Worm (Caenorhabditis elegans): Measurements from ENCODE around the gene npax-2.

The npax-2 gene

DNA sequence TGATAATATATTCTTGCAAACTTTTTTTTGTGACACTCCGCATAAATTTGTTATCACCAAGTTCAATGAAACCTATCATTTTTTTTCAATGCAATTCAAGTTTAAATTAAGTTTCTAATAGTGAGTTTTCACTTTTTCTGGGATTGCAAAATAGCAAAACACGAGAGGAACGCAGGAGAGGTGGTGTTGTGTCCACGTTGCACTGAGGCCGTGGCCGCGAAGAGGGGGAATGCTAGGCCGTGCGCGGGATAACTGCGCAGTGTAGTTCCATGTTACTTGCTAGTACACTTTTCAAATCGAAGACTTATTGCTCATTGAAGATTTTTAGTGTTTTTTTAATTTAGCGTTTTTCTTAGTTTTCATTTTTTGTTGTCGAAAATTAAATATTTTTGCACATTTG lies 41.7 kb downstream of the npax-2 start:
- TF ChIP-seq ceh-45 (GFP tag; IDR thresholded peaks at IDR 0.05) (no peak), ceh-2 (tag; optimal IDR thresholded peaks at IDR 0.05) (peak; percentile 26), ref-2 (tag; optimal IDR thresholded peaks at IDR 0.05) (peak; percentile 43), elt-2 (tag; optimal IDR thresholded peaks at IDR 0.05) (peak; percentile 21), tbx-7 (tag; optimal IDR thresholded peaks at IDR 0.05) (peak; percentile 44), tbx-2 (tag; optimal IDR thresholded peaks at IDR 0.05) (peak; percentile 58), C08G9.2 (tag; optimal IDR thresholded peaks at IDR 0.05) (peak; percentile 65), ceh-31 (tag; optimal IDR thresholded peaks at IDR 0.05) (peak; percentile 57), gmeb-2 (tag; optimal IDR thresholded peaks at IDR 0.05) (no peak)

- TF ChIP-seq elt-2 (tag; optimal IDR thresholded peaks at IDR 0.05), result peak; percentile 35
- no peak for TF ChIP-seq dve-1 (tag; optimal IDR thresholded peaks at IDR 0.05)
Observed at ce11 chrX:2107414-2107813, 42.5 kb downstream of the npax-2 start.

ce11 chrX:2105310-2105709 lies 44.6 kb downstream of the npax-2 start, which contains the start of gene F53B1.3:
Gene F53B1.3, plus strand, starts transcription at chrX:2105610.
- TF ChIP-seq ahr-1 (tag; optimal IDR thresholded peaks at IDR 0.05) (no peak), che-1 (tag; optimal IDR thresholded peaks at IDR 0.05) (no peak), C38D4.7 (GFP tag; optimal IDR thresholded peaks at IDR 0.05) (no peak), madf-2 (tag; optimal IDR thresholded peaks at IDR 0.05) (no peak), pros-1 (tag; optimal IDR thresholded peaks at IDR 0.05) (no peak), F13H6.1 (tag; optimal IDR thresholded peaks at IDR 0.05) (no peak), ceh-30 (tag; optimal IDR thresholded peaks at IDR 0.05) (no peak), ceh-45 (GFP tag; IDR thresholded peaks at IDR 0.05) (no peak), Y22D7AL.16 (tag; optimal IDR thresholded peaks at IDR 0.05) (no peak), ztf-16 (tag; optimal IDR thresholded peaks at IDR 0.05) (no peak), ceh-14 (tag; optimal IDR thresholded peaks at IDR 0.05) (no peak), ceh-48 (tag; optimal IDR thresholded peaks at IDR 0.05) (no peak), odd-2 (tag; optimal IDR thresholded peaks at IDR 0.05) (no peak)

DNA sequence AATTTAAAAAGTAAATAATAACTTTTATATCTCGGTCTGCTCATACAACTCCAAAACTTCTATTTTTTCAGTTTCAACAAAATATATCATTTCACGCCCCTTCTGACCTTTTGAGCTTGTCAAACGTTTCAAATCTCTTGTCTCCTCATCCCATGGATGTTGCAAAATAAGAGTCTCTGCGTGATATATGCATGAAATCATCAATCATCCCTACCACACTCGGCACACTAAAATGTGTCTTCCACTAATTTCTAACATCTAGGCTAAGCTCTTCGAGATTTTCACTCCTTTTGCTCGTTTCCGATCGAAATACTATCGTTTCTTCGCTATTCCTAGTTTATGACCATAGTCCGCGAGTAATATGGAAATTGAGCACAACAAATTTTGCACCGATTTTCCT lies 50.9 kb downstream of the npax-2 start:
- TF ChIP-seq hlh-6 (tag; optimal IDR thresholded peaks at IDR 0.05) (no peak), nfya-1 (tag; optimal IDR thresholded peaks at IDR 0.05) (no peak), ahr-1 (tag; optimal IDR thresholded peaks at IDR 0.05) (no peak), ama-1 (optimal IDR thresholded peaks at IDR 0.05) (no peak), F13H6.1 (tag; optimal IDR thresholded peaks at IDR 0.05) (no peak), zip-5 (tag; optimal IDR thresholded peaks at IDR 0.05) (no peak), pros-1 (tag; optimal IDR thresholded peaks at IDR 0.05) (no peak), odd-2 (tag; optimal IDR thresholded peaks at IDR 0.05) (no peak), T23F11.4 (GFP tag; optimal IDR thresholded peaks at IDR 0.05) (no peak), ceh-34 (tag; optimal IDR thresholded peaks at IDR 0.05) (no peak), ref-2 (tag; optimal IDR thresholded peaks at IDR 0.05) (no peak), hlh-30 (tag; optimal IDR thresholded peaks at IDR 0.05; ENCODE audit: insufficient read depth) (no peak), syd-9 (tag; optimal IDR thresholded peaks at IDR 0.05) (no peak), che-1 (tag; optimal IDR thresholded peaks at IDR 0.05) (no peak), ceh-48 (tag; optimal IDR thresholded peaks at IDR 0.05) (no peak), pqm-1 (tag; optimal IDR thresholded peaks at IDR 0.05) (no peak), elt-2 (tag; optimal IDR thresholded peaks at IDR 0.05) (no peak), unc-55 (GFP tag; optimal IDR thresholded peaks at IDR 0.05) (no peak), hlh-8 (tag; optimal IDR thresholded peaks at IDR 0.05) (no peak)
